Worm (Caenorhabditis elegans): ENCODE results near the gene T21E8.6.
A peak's percentile ranks its signal among the peaks of the same experiment; 100 is the strongest.

Gene T21E8.6

ce11 chrX:10881984-10882383 lies at the start of gene T21E8.6:
T21E8.6 (plus strand) TSS chrX:10882284.
- TF ChIP-seq nhr-67 (tag; optimal IDR thresholded peaks at IDR 0.05), result no peak
- TF ChIP-seq egl-5 (tag; optimal IDR thresholded peaks at IDR 0.05), result no peak
- TF ChIP-seq nhr-237 (tag; optimal IDR thresholded peaks at IDR 0.05), result no peak
- no peak for TF ChIP-seq lin-39 (tag; optimal IDR thresholded peaks at IDR 0.05)

ce11 chrX:10834568-10834967 lies 47.5 kb upstream of the T21E8.6 start:
- TF ChIP-seq ZK546.5 (tag; optimal IDR thresholded peaks at IDR 0.05) (no peak), fos-1 (tag; optimal IDR thresholded peaks at IDR 0.05) (no peak), ceh-9 (tag; optimal IDR thresholded peaks at IDR 0.05) (no peak), ztf-4 (tag; optimal IDR thresholded peaks at IDR 0.05) (no peak), hmg-11 (tag; optimal IDR thresholded peaks at IDR 0.05) (no peak), fkh-2 (tag; optimal IDR thresholded peaks at IDR 0.05) (no peak), nhr-76 (tag; optimal IDR thresholded peaks at IDR 0.05) (no peak), nhr-43 (tag; optimal IDR thresholded peaks at IDR 0.05; ENCODE audit: poor library complexity, severe bottlenecking) (no peak), mml-1 (tag; optimal IDR thresholded peaks at IDR 0.05) (no peak), eor-1 (tag; optimal IDR thresholded peaks at IDR 0.05) (no peak), daf-12 (tag; optimal IDR thresholded peaks at IDR 0.05) (no peak), nfya-1 (tag; optimal IDR thresholded peaks at IDR 0.05; ENCODE audit: insufficient read depth) (no peak), egl-5 (tag; optimal IDR thresholded peaks at IDR 0.05) (no peak), zag-1 (tag; optimal IDR thresholded peaks at IDR 0.05) (no peak)

ce11 chrX:10837609-10838008 lies 44.5 kb upstream of the T21E8.6 start:
- TF ChIP-seq jun-1 (tag; optimal IDR thresholded peaks at IDR 0.05) (no peak), nhr-43 (tag; optimal IDR thresholded peaks at IDR 0.05; ENCODE audit: poor library complexity, severe bottlenecking) (no peak), fkh-10 (GFP tag; optimal IDR thresholded peaks at IDR 0.05) (no peak), tbx-2 (tag; optimal IDR thresholded peaks at IDR 0.05) (no peak), aly-2 (tag; optimal IDR thresholded peaks at IDR 0.05) (no peak), nhr-237 (tag; optimal IDR thresholded peaks at IDR 0.05) (no peak), nhr-67 (tag; optimal IDR thresholded peaks at IDR 0.05) (no peak), nhr-76 (tag; optimal IDR thresholded peaks at IDR 0.05) (no peak), pqm-1 (tag; optimal IDR thresholded peaks at IDR 0.05) (no peak), ztf-4 (tag; optimal IDR thresholded peaks at IDR 0.05) (no peak), nhr-28 (tag; optimal IDR thresholded peaks at IDR 0.05) (no peak), nhr-12 (tag; optimal IDR thresholded peaks at IDR 0.05) (no peak), pha-4 (tag; optimal IDR thresholded peaks at IDR 0.05) (no peak), daf-12 (tag; optimal IDR thresholded peaks at IDR 0.05) (no peak), ceh-82 (tag; optimal IDR thresholded peaks at IDR 0.05) (no peak), fkh-2 (tag; optimal IDR thresholded peaks at IDR 0.05) (no peak), ceh-28 (tag; optimal IDR thresholded peaks at IDR 0.05) (no peak)

ce11 chrX:10838550-10838949 lies 43.5 kb upstream of the T21E8.6 start, which contains the start of gene plc-1:
plc-1 (minus strand) TSS chrX:10838650.
- TF ChIP-seq ceh-16 (tag; optimal IDR thresholded peaks at IDR 0.05) (no peak), egl-27 (tag; optimal IDR thresholded peaks at IDR 0.05) (no peak), zag-1 (tag; optimal IDR thresholded peaks at IDR 0.05) (no peak), lsy-12 (tag; optimal IDR thresholded peaks at IDR 0.05) (no peak), ceh-82 (tag; optimal IDR thresholded peaks at IDR 0.05) (no peak), egl-5 (tag; optimal IDR thresholded peaks at IDR 0.05) (no peak), aly-2 (tag; optimal IDR thresholded peaks at IDR 0.05) (no peak), ceh-9 (tag; optimal IDR thresholded peaks at IDR 0.05) (no peak), nhr-11 (tag; optimal IDR thresholded peaks at IDR 0.05) (no peak), nhr-23 (tag; optimal IDR thresholded peaks at IDR 0.05) (no peak), elt-1 (tag; optimal IDR thresholded peaks at IDR 0.05) (no peak)

ce11 chrX:10844137-10844536 lies 37.9 kb upstream of the T21E8.6 start:
- TF ChIP-seq elt-2 (tag; optimal IDR thresholded peaks at IDR 0.05) (peak; percentile 17), elt-3 (tag; optimal IDR thresholded peaks at IDR 0.05) (no peak)
